Worm (Caenorhabditis elegans) whole organism, L1 larva: ENCODE measurements around the gene dph-3.

Experiments
- C16A3.4 ChIP-seq: fragments of 150-350 bp; optimal IDR thresholded peaks from 2 replicates; lab custom pipeline; 2014; ENCODE audit warnings: missing biosample characterization, missing genetic modification characterization
- F16B12.6 ChIP-seq: fragments of 150-350 bp; optimal IDR thresholded peaks from 2 replicates; lab custom pipeline; 2014; ENCODE audit warnings: missing biosample characterization, missing genetic modification characterization
- alr-1 ChIP-seq: fragments of 200-800 bp; sonication (Bioruptor generic); optimal IDR thresholded peaks from 2 replicates; lab custom pipeline; 2018; ENCODE audit warnings: borderline replicate concordance, mild to moderate bottlenecking, missing genetic modification characterization, missing compliant biosample characterization
- ama-1 ChIP-seq: fragments of 150-350 bp; optimal IDR thresholded peaks from 2 replicates; lab custom pipeline; 2014
- blmp-1 ChIP-seq: fragments of 150-350 bp; optimal IDR thresholded peaks from 2 replicates; lab custom pipeline; 2014; ENCODE audit warnings: missing biosample characterization, missing genetic modification characterization
- ceh-63 ChIP-seq: fragments of 200-800 bp; sonication (Bioruptor generic); optimal IDR thresholded peaks from 2 replicates; lab custom pipeline; 2018; ENCODE audit warnings: mild to moderate bottlenecking, missing genetic modification characterization, missing compliant biosample characterization
- ceh-8 ChIP-seq: fragments of 200-800 bp; sonication (Bioruptor generic); optimal IDR thresholded peaks from 2 replicates; lab custom pipeline; 2018; ENCODE audit warnings: mild to moderate bottlenecking, missing genetic modification characterization, moderate library complexity, missing compliant biosample characterization
- dsc-1 ChIP-seq: sonication (generic microtip); optimal IDR thresholded peaks from 2 replicates; lab custom pipeline; 2016; ENCODE audit warnings: mild to moderate bottlenecking, missing genetic modification characterization, missing compliant biosample characterization
- efl-1 ChIP-seq, 4 experiments: fragments of 150-350 bp; optimal IDR thresholded peaks in 3 of 4; peaks in 1 of 4; 1 replicate in 1 of 4; 2 replicates in 3 of 4; lab custom pipeline; 2014; ENCODE audit warnings: missing biosample characterization in 2 of 4, missing genetic modification characterization in 2 of 4, missing genetic modification reagents in 2 of 4
- egl-27 ChIP-seq, 2 experiments: fragments of 150-350 bp in 1 of 2; sonication (generic microtip); optimal IDR thresholded peaks; 3 replicates each; lab custom pipeline; 2017 to 2018; ENCODE audit warnings: missing biosample characterization in 2 of 2, missing genetic modification characterization in 2 of 2, missing genetic modification reagents in 2 of 2
- elt-2 ChIP-seq: sonication (generic microtip); optimal IDR thresholded peaks from 2 replicates; lab custom pipeline; 2016; ENCODE audit warnings: missing genetic modification characterization, mild to moderate bottlenecking, inconsistent platforms, missing compliant biosample characterization, missing genetic modification reagents
- elt-3 ChIP-seq, 6 experiments: fragments of 150-350 bp in 1 of 6; sonication (generic microtip); optimal IDR thresholded peaks; 2 replicates each; lab custom pipeline; 2017 to 2018; ENCODE audit warnings: missing biosample characterization in 6 of 6, missing genetic modification characterization in 6 of 6, inconsistent platforms in 1 of 6
- ets-5 ChIP-seq: fragments of 200-800 bp; sonication (Bioruptor generic); IDR thresholded peaks from 2 replicates; pipeline ENCODE4 v1.3.6; 2022; ENCODE audit warnings: missing genetic modification characterization, missing compliant biosample characterization
- fkh-10 ChIP-seq: sonication (generic microtip); optimal IDR thresholded peaks from 2 replicates; lab custom pipeline; 2017; ENCODE audit warnings: missing biosample characterization, missing genetic modification reagents, missing genetic modification characterization
- fkh-4 ChIP-seq: sonication (generic microtip); optimal IDR thresholded peaks from 2 replicates; lab custom pipeline; 2016; ENCODE audit warnings: missing compliant biosample characterization, missing genetic modification characterization, borderline replicate concordance
- fkh-8 ChIP-seq: sonication (generic microtip); optimal IDR thresholded peaks from 2 replicates; lab custom pipeline; 2016; ENCODE audit warnings: mild to moderate bottlenecking, missing genetic modification characterization, missing compliant biosample characterization
- hlh-17 ChIP-seq: fragments of 200-800 bp; sonication (Bioruptor generic); optimal IDR thresholded peaks from 2 replicates; lab custom pipeline; 2018; ENCODE audit warnings: missing genetic modification characterization, mild to moderate bottlenecking, missing compliant biosample characterization, moderate library complexity, borderline replicate concordance
- hlh-4 ChIP-seq: sonication (generic microtip); optimal IDR thresholded peaks from 2 replicates; lab custom pipeline; 2016; ENCODE audit warnings: mild to moderate bottlenecking, missing genetic modification characterization, missing compliant biosample characterization
- irx-1 ChIP-seq: sonication (generic microtip); optimal IDR thresholded peaks from 2 replicates; lab custom pipeline; 2016; ENCODE audit warnings: missing genetic modification characterization, missing compliant biosample characterization
- isw-1 ChIP-seq: fragments of 200-800 bp; sonication (Bioruptor generic); IDR thresholded peaks from 2 replicates; pipeline ENCODE4 v1.3.6; 2022; ENCODE audit warnings: missing genetic modification characterization, missing compliant biosample characterization
- lin-14 ChIP-seq: fragments of 200-800 bp; sonication (Bioruptor generic); optimal IDR thresholded peaks from 2 replicates; lab custom pipeline; 2018; ENCODE audit warnings: mild to moderate bottlenecking, missing genetic modification characterization, moderate library complexity, missing compliant biosample characterization
- lin-15B ChIP-seq: fragments of 150-350 bp; sonication (generic microtip); optimal IDR thresholded peaks from 3 replicates; lab custom pipeline; 2014; ENCODE audit warnings: missing biosample characterization, missing genetic modification characterization
- lin-35 ChIP-seq, 2 experiments: fragments of 150-350 bp; optimal IDR thresholded peaks; 2 replicates each; lab custom pipeline; 2014; ENCODE audit warnings: missing biosample characterization in 2 of 2, missing genetic modification characterization in 2 of 2, missing genetic modification reagents in 2 of 2
- lin-39 ChIP-seq: fragments of 150-350 bp; optimal IDR thresholded peaks from 2 replicates; lab custom pipeline; 2014; ENCODE audit warnings: missing biosample characterization, missing genetic modification reagents, missing genetic modification characterization
- lir-3 ChIP-seq: sonication (generic microtip); optimal IDR thresholded peaks from 2 replicates; lab custom pipeline; 2016; ENCODE audit warnings: mild to moderate bottlenecking, missing genetic modification characterization, moderate library complexity, missing compliant biosample characterization; ENCODE audit not compliant: poor library complexity
- lsy-2 ChIP-seq, 2 experiments: fragments of 150-350 bp; optimal IDR thresholded peaks; 2 replicates each; lab custom pipeline; 2014; ENCODE audit warnings: missing biosample characterization in 2 of 2, missing genetic modification characterization in 2 of 2
- mdl-1 ChIP-seq, 2 experiments: fragments of 150-350 bp; optimal IDR thresholded peaks; 2 replicates each; lab custom pipeline; 2014 to 2017; ENCODE audit warnings: missing biosample characterization in 2 of 2, missing genetic modification characterization in 2 of 2, inconsistent platforms in 1 of 2
- mef-2 ChIP-seq: fragments of 150-350 bp; optimal IDR thresholded peaks from 2 replicates; lab custom pipeline; 2014; ENCODE audit warnings: missing biosample characterization, missing genetic modification characterization
- mep-1 ChIP-seq: fragments of 150-350 bp; optimal IDR thresholded peaks from 2 replicates; lab custom pipeline; 2014; ENCODE audit warnings: missing biosample characterization, missing genetic modification characterization
- nhr-12 ChIP-seq: sonication (generic microtip); optimal IDR thresholded peaks from 2 replicates; lab custom pipeline; 2017; ENCODE audit warnings: missing biosample characterization, missing genetic modification characterization
- nhr-19 ChIP-seq: fragments of 200-800 bp; sonication (Bioruptor generic); conservative IDR thresholded peaks from 2 replicates; pipeline ENCODE4 v1.3.6; 2022; ENCODE audit warnings: missing genetic modification characterization, missing compliant biosample characterization
- nhr-20 ChIP-seq: sonication (generic microtip); optimal IDR thresholded peaks from 2 replicates; lab custom pipeline; 2016; ENCODE audit warnings: mild to moderate bottlenecking, missing genetic modification characterization, missing compliant biosample characterization
- nhr-28 ChIP-seq: fragments of 150-350 bp; optimal IDR thresholded peaks from 2 replicates; lab custom pipeline; 2014; ENCODE audit warnings: missing biosample characterization, missing genetic modification characterization
- nhr-71 ChIP-seq: sonication (generic microtip); optimal IDR thresholded peaks from 2 replicates; lab custom pipeline; 2016; ENCODE audit warnings: mild to moderate bottlenecking, missing genetic modification characterization, moderate library complexity, missing compliant biosample characterization
- nhr-76 ChIP-seq: sonication (generic microtip); optimal IDR thresholded peaks from 2 replicates; lab custom pipeline; 2017; ENCODE audit warnings: missing biosample characterization, missing genetic modification characterization
- nhr-77 ChIP-seq: fragments of 150-350 bp; optimal IDR thresholded peaks from 2 replicates; lab custom pipeline; 2014; ENCODE audit warnings: missing biosample characterization, missing genetic modification characterization
- nhr-84 ChIP-seq: sonication (generic microtip); optimal IDR thresholded peaks from 2 replicates; lab custom pipeline; 2017; ENCODE audit warnings: missing biosample characterization, missing genetic modification characterization
- nhr-90 ChIP-seq: sonication (generic microtip); optimal IDR thresholded peaks from 2 replicates; lab custom pipeline; 2016; ENCODE audit warnings: mild to moderate bottlenecking, missing genetic modification characterization, missing compliant biosample characterization; ENCODE audit not compliant: poor library complexity
- pax-3 ChIP-seq: fragments of 200-800 bp; sonication (Bioruptor generic); optimal IDR thresholded peaks from 2 replicates; lab custom pipeline; 2018; ENCODE audit warnings: mild to moderate bottlenecking, missing genetic modification characterization, moderate library complexity, missing compliant biosample characterization
- pqm-1 ChIP-seq: sonication (generic microtip); optimal IDR thresholded peaks from 3 replicates; lab custom pipeline; 2017; ENCODE audit warnings: missing biosample characterization, missing genetic modification characterization
- rnt-1 ChIP-seq: sonication (generic microtip); optimal IDR thresholded peaks from 2 replicates; lab custom pipeline; 2016; ENCODE audit warnings: mild to moderate bottlenecking, missing genetic modification characterization, moderate library complexity, missing compliant biosample characterization
- snu-23 ChIP-seq: sonication (generic microtip); optimal IDR thresholded peaks from 2 replicates; lab custom pipeline; 2016; ENCODE audit warnings: missing genetic modification characterization, missing compliant biosample characterization
- sox-4 ChIP-seq: sonication (generic microtip); optimal IDR thresholded peaks from 2 replicates; lab custom pipeline; 2016; ENCODE audit warnings: missing genetic modification characterization, missing compliant biosample characterization
- tlp-1 ChIP-seq: fragments of 150-350 bp; optimal IDR thresholded peaks from 2 replicates; lab custom pipeline; 2014; ENCODE audit warnings: missing biosample characterization, missing genetic modification characterization
- unc-130 ChIP-seq: fragments of 150-350 bp; optimal IDR thresholded peaks from 2 replicates; lab custom pipeline; 2017; ENCODE audit warnings: missing biosample characterization, missing genetic modification characterization, inconsistent platforms
- unc-86 ChIP-seq: sonication (generic microtip); optimal IDR thresholded peaks from 2 replicates; lab custom pipeline; 2016; ENCODE audit warnings: missing genetic modification characterization, missing compliant biosample characterization
- unc-98 ChIP-seq: fragments of 200-800 bp; sonication (Bioruptor generic); IDR thresholded peaks from 2 replicates; pipeline ENCODE4 v1.3.6; 2022; ENCODE audit warnings: missing genetic modification characterization, missing compliant biosample characterization
- zag-1 ChIP-seq: fragments of 150-350 bp; optimal IDR thresholded peaks from 2 replicates; lab custom pipeline; 2014; ENCODE audit warnings: missing biosample characterization, missing genetic modification characterization
- ztf-11 ChIP-seq, 2 experiments: sonication (generic microtip); optimal IDR thresholded peaks; 2 replicates each; lab custom pipeline; 2016 to 2017; ENCODE audit warnings: missing genetic modification characterization in 2 of 2, missing biosample characterization in 1 of 2, missing compliant biosample characterization in 1 of 2
- ztf-4 ChIP-seq: fragments of 150-350 bp; optimal IDR thresholded peaks from 2 replicates; lab custom pipeline; 2014; ENCODE audit warnings: missing biosample characterization, missing genetic modification characterization

Gene dph-3

ce11 chrIV:9668103-9668672 lies 38.8 kb upstream of the dph-3 start:
- peak; percentile 46 for TF ChIP-seq lin-14 (GFP tag; lab: Kevin White, UChicago)
- TF ChIP-seq efl-1 (optimal IDR thresholded peaks at IDR 0.05; lab: Kevin White, UChicago): no peak
- TF ChIP-seq efl-1 (GFP tag; optimal IDR thresholded peaks at IDR 0.05 in 1 of 2; lab: Kevin White, UChicago): peak in 1 of 2 experiments; percentile 56
- peak in 1 of 2 experiments; percentile 31 for TF ChIP-seq mdl-1 (tag; optimal IDR thresholded peaks at IDR 0.05; lab: Kevin White, UChicago)
- TF ChIP-seq nhr-71 (tag; lab: Kevin White, UChicago): peak; percentile 64
- peak; percentile 65 for TF ChIP-seq elt-2 (tag; lab: Kevin White, UChicago)
- TF ChIP-seq nhr-20 (tag; lab: Kevin White, UChicago): peak; percentile 77
- no peak for TF ChIP-seq mef-2 (tag; lab: Kevin White, UChicago)
- TF ChIP-seq fkh-4 (tag; lab: Kevin White, UChicago): no peak
- TF ChIP-seq nhr-19 (GFP tag; lab: Robert Waterston, UW): peak; percentile 10; the same call in 1 of the 2 replicates
- TF ChIP-seq zag-1: no peak
- TF ChIP-seq lin-35 (GFP tag; optimal IDR thresholded peaks at IDR 0.05; lab: Kevin White, UChicago): peak in 1 of 2 experiments; percentile 14
- peak; percentile 23 for TF ChIP-seq snu-23

- no peak for TF ChIP-seq lin-15B
- no peak for TF ChIP-seq fkh-8 (tag; lab: Kevin White, UChicago)
- no peak for TF ChIP-seq unc-98 (GFP tag; lab: Robert Waterston, UW)
- peak; percentile 19 for TF ChIP-seq lir-3
- TF ChIP-seq nhr-90 (tag; lab: Kevin White, UChicago): peak; percentile 74
- no peak for TF ChIP-seq ztf-11 (tag; optimal IDR thresholded peaks at IDR 0.05; lab: Kevin White, UChicago)
- peak; percentile 33 for TF ChIP-seq nhr-77 (tag; lab: Kevin White, UChicago)
- peak; percentile 88 for TF ChIP-seq mep-1 (tag; lab: Kevin White, UChicago)
- TF ChIP-seq zag-1: no peak
- no peak for TF ChIP-seq nhr-12 (tag; lab: Kevin White, UChicago)
- TF ChIP-seq isw-1: no peak
- no peak for TF ChIP-seq pqm-1 (tag; lab: Kevin White, UChicago)
- TF ChIP-seq unc-130 (tag; lab: Kevin White, UChicago): no peak
- TF ChIP-seq irx-1 (tag; lab: Kevin White, UChicago): peak; percentile 34
- TF ChIP-seq unc-86 (tag; lab: Kevin White, UChicago): no peak
- no peak for TF ChIP-seq pax-3 (tag; lab: Kevin White, UChicago)
- no peak for TF ChIP-seq dsc-1 (tag; lab: Kevin White, UChicago)
- no peak for TF ChIP-seq C16A3.4 (tag; lab: Kevin White, UChicago)
- peak in 2 of 6 experiments; percentile 2 to 68 for TF ChIP-seq elt-3 (tag; optimal IDR thresholded peaks at IDR 0.05; lab: Kevin White, UChicago)
- peak; percentile 30 for TF ChIP-seq lin-39 (tag; lab: Kevin White, UChicago)
- peak; percentile 25 for TF ChIP-seq ztf-4 (tag; lab: Kevin White, UChicago)
- peak; percentile 86 for TF ChIP-seq lin-14 (GFP tag; lab: Kevin White, UChicago)
- no peak for TF ChIP-seq hlh-4 (tag; lab: Kevin White, UChicago)
- no peak for TF ChIP-seq tlp-1 (tag; lab: Kevin White, UChicago)
- TF ChIP-seq nhr-28 (tag; lab: Kevin White, UChicago): no peak
- no peak for TF ChIP-seq nhr-76
- no peak for TF ChIP-seq alr-1 (tag; lab: Kevin White, UChicago)
- TF ChIP-seq sox-4 (tag; lab: Kevin White, UChicago): no peak
- TF ChIP-seq rnt-1 (tag; lab: Kevin White, UChicago): peak; percentile 67
- peak; percentile 8 to 70 for TF ChIP-seq mdl-1 (tag; optimal IDR thresholded peaks at IDR 0.05; lab: Kevin White, UChicago)
- no peak for TF ChIP-seq hlh-17 (GFP tag; lab: Kevin White, UChicago)
- TF ChIP-seq F16B12.6 (tag; lab: Kevin White, UChicago): no peak
- no peak for TF ChIP-seq nhr-84
- TF ChIP-seq egl-27 (tag; optimal IDR thresholded peaks at IDR 0.05; lab: Kevin White, UChicago): no peak
- TF ChIP-seq nhr-71 (tag; lab: Kevin White, UChicago): peak; percentile 90
- TF ChIP-seq blmp-1 (tag; lab: Kevin White, UChicago): peak; percentile 77
- TF ChIP-seq ama-1 (lab: Kevin White, UChicago): peak; percentile 9
- TF ChIP-seq fkh-10 (GFP tag; lab: Kevin White, UChicago): no peak
- TF ChIP-seq lsy-2 (tag; optimal IDR thresholded peaks at IDR 0.05; lab: Kevin White, UChicago): peak; percentile 35 to 70
- no peak for TF ChIP-seq ceh-8
- no peak for TF ChIP-seq ceh-63 (GFP tag; lab: Kevin White, UChicago)
- TF ChIP-seq ets-5 (GFP tag; lab: Robert Waterston, UW): no peak
Measured at ce11 chrIV:9669969-9670368, 37.0 kb upstream of the dph-3 start.
